Fruit fly (Drosophila melanogaster): ENCODE measurements around the gene CG1662.

DNA sequence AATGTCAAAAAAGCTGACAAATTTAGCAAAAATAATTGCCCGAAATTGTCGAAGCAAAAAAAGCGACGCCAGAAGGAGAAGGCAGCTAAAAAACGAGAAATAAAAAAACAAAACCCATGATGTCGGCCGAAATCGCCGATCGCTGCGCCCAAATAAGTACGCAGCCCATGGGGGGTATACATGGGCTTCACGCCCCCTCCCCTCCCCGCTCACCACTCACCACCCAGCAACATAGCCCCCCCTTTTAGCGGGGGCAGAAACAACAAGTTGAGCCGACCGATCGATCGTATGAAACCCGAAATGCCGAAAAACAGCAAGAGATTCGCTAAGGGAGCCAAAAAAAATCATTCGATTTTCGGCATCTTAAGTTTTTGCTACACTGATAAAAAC lies 8.6 kb downstream of the CG1662 start:
- TF ChIP-seq CTCF (optimal IDR thresholded peaks at IDR 0.05) (no peak), CG8478 (optimal IDR thresholded peaks at IDR 0.05) (no peak)
